Fruit fly (Drosophila melanogaster): Measurements from ENCODE around the gene jar.
A peak's percentile ranks its signal among the peaks of the same experiment; 100 is the strongest.

The jar gene

dm6 chr3R:24252494-24252893, 18.5 kb downstream of the jar start, which contains the start of gene beta-PheRS (continued):
- TF ChIP-seq NFAT (GFP tag; IDR thresholded peaks at IDR 0.05) (peak; percentile 77), Gug (GFP tag; IDR thresholded peaks at IDR 0.05) (peak; percentile 53; the same call in 1 of the 4 replicates), CG8290 (GFP tag; optimal IDR thresholded peaks at IDR 0.05) (peak; percentile 88), CG8290 (tag; optimal IDR thresholded peaks at IDR 0.05) (peak in 1 of 2 experiments; percentile 80), CG17612 (GFP tag; IDR thresholded peaks at IDR 0.05) (no peak), CG6175 (GFP tag; IDR thresholded peaks at IDR 0.05) (0 out of 3 replicates have a peak, but pooled peaks have one; percentile 14), H15 (GFP tag; IDR thresholded peaks at IDR 0.05) (no peak; the same call in 2 of the 3 replicates), Side (GFP tag; optimal IDR thresholded peaks at IDR 0.05) (peak; percentile 64), CG1832 (GFP tag; optimal IDR thresholded peaks at IDR 0.05) (no peak), CG12769 (tag; optimal IDR thresholded peaks at IDR 0.05) (no peak), NfI (GFP tag; optimal IDR thresholded peaks at IDR 0.05) (peak; percentile 58), CG30020 (tag; optimal IDR thresholded peaks at IDR 0.05) (peak; percentile 92), scrt (GFP tag; optimal IDR thresholded peaks at IDR 0.05) (no peak), bab2 (GFP tag; optimal IDR thresholded peaks at IDR 0.05) (peak; percentile 44), B-H2 (GFP tag; optimal IDR thresholded peaks at IDR 0.05) (no peak), CG11247 (GFP tag; IDR thresholded peaks at IDR 0.05) (peak; percentile 32; the same call in 1 of the 2 replicates), CG1024 (GFP tag; IDR thresholded peaks at IDR 0.05) (peak; percentile 70), Fer3 (tag; optimal IDR thresholded peaks at IDR 0.05) (no peak), CG14667 (GFP tag; IDR thresholded peaks at IDR 0.05) (no peak), zfh2 (GFP tag; optimal IDR thresholded peaks at IDR 0.05) (peak; percentile 75), CG1233 (GFP tag; optimal IDR thresholded peaks at IDR 0.05) (no peak), CG9797 (GFP tag; optimal IDR thresholded peaks at IDR 0.05) (peak; percentile 93), CG14050 (GFP tag; IDR thresholded peaks at IDR 0.05) (peak; percentile 16; the same call in 1 of the 3 replicates), CG18619 (GFP tag; optimal IDR thresholded peaks at IDR 0.05) (no peak), cg (GFP tag; optimal IDR thresholded peaks at IDR 0.05) (no peak), CG11398 (GFP tag; optimal IDR thresholded peaks at IDR 0.05) (no peak), dmrt99B (tag; optimal IDR thresholded peaks at IDR 0.05) (no peak), CG2712 (tag; optimal IDR thresholded peaks at IDR 0.05) (peak; percentile 91), CG10209 (GFP tag; optimal IDR thresholded peaks at IDR 0.05) (no peak), ewg (GFP tag; optimal IDR thresholded peaks at IDR 0.05) (no peak), dmrt11E (tag; optimal IDR thresholded peaks at IDR 0.05) (peak; percentile 15), CG12104 (GFP tag; optimal IDR thresholded peaks at IDR 0.05) (no peak), CG4328 (GFP tag; optimal IDR thresholded peaks at IDR 0.05) (no peak), eve (GFP tag; optimal IDR thresholded peaks at IDR 0.05) (no peak), CG31224 (GFP tag; IDR thresholded peaks at IDR 0.05) (no peak), pho (GFP tag; optimal IDR thresholded peaks at IDR 0.05) (peak; percentile 58), CG10147 (GFP tag; optimal IDR thresholded peaks at IDR 0.05) (no peak), Sry-β (GFP tag; optimal IDR thresholded peaks at IDR 0.05) (peak; percentile 70), CG13424 (tag; optimal IDR thresholded peaks at IDR 0.05) (peak; percentile 66), run (tag; optimal IDR thresholded peaks at IDR 0.05) (no peak), CG13775 (GFP tag; optimal IDR thresholded peaks at IDR 0.05) (peak; percentile 58), emc (GFP tag; optimal IDR thresholded peaks at IDR 0.05) (no peak), GATAe (GFP tag; conservative IDR thresholded peaks at IDR 0.05) (0 out of 2 replicates have a peak, but pooled peaks have one; percentile 32), Nf-YA (GFP tag; IDR thresholded peaks at IDR 0.05) (peak; percentile 34; the same call in 1 of the 2 replicates), CG3995 (GFP tag; optimal IDR thresholded peaks at IDR 0.05) (peak; percentile 83), CG9609 (GFP tag; optimal IDR thresholded peaks at IDR 0.05) (peak; percentile 3), CG9817 (tag; optimal IDR thresholded peaks at IDR 0.05) (peak; percentile 65), E2f1 (GFP tag; IDR thresholded peaks at IDR 0.05) (peak; percentile 7; the same call in 1 of the 2 replicates), CG11093 (GFP tag; IDR thresholded peaks at IDR 0.05) (no peak), ftz-f1 (GFP tag; optimal IDR thresholded peaks at IDR 0.05) (peak; percentile 71), CG18599 (GFP tag; optimal IDR thresholded peaks at IDR 0.05) (no peak)

Data from whole organism, embryonic.